Fruit fly (Drosophila melanogaster) whole organism, adult: ENCODE data around the gene CG14657.
A peak's percentile ranks its signal among the peaks of the same experiment; 100 is the strongest.

Source experiments
- CG11617 ChIP-seq: fragments of 200-800 bp; sonication (Bioruptor generic); optimal IDR thresholded peaks from 2 replicates; lab custom pipeline; 2017; ENCODE audit warnings: mild to moderate bottlenecking, missing biosample characterization, missing genetic modification reagents, missing genetic modification characterization
- CG12768 ChIP-seq: fragments of 200-800 bp; sonication (Bioruptor generic); optimal IDR thresholded peaks from 2 replicates; lab custom pipeline; 2017; ENCODE audit warnings: missing biosample characterization, missing genetic modification characterization, mild to moderate bottlenecking, moderate library complexity, missing genetic modification reagents
- CG14711 ChIP-seq: fragments of 200-800 bp; sonication (Bioruptor generic); optimal IDR thresholded peaks from 2 replicates; lab custom pipeline; 2018; ENCODE audit warnings: missing biosample characterization, mild to moderate bottlenecking, missing genetic modification characterization, moderate library complexity
- CG1620 ChIP-seq: fragments of 200-800 bp; sonication (Bioruptor generic); optimal IDR thresholded peaks from 2 replicates; lab custom pipeline; 2016; ENCODE audit warnings: missing biosample characterization, missing genetic modification characterization
- CG33017 ChIP-seq: fragments of 200-800 bp; sonication (Bioruptor generic); optimal IDR thresholded peaks from 2 replicates; lab custom pipeline; 2018; ENCODE audit warnings: missing biosample characterization, mild to moderate bottlenecking, missing genetic modification characterization, moderate library complexity
- CG5204 ChIP-seq: fragments of 200-800 bp; sonication (Bioruptor generic); optimal IDR thresholded peaks from 2 replicates; lab custom pipeline; 2016; ENCODE audit warnings: missing biosample characterization, missing genetic modification characterization
- CG7045 ChIP-seq: fragments of 200-800 bp; sonication (Bioruptor generic); optimal IDR thresholded peaks from 2 replicates; lab custom pipeline; 2017; ENCODE audit warnings: missing biosample characterization, mild to moderate bottlenecking, missing genetic modification characterization
- CG7101 ChIP-seq: fragments of 200-800 bp; sonication (Bioruptor generic); optimal IDR thresholded peaks from 2 replicates; lab custom pipeline; 2018; ENCODE audit warnings: missing biosample characterization, mild to moderate bottlenecking, missing genetic modification characterization, moderate library complexity
- Clk ChIP-seq: fragments of 200-800 bp; sonication (Bioruptor generic); optimal IDR thresholded peaks from 2 replicates; lab custom pipeline; 2017; ENCODE audit warnings: missing biosample characterization, missing genetic modification characterization
- Crg-1 ChIP-seq: fragments of 200-800 bp; sonication (Bioruptor generic); optimal IDR thresholded peaks from 2 replicates; lab custom pipeline; 2016; ENCODE audit warnings: missing biosample characterization, missing genetic modification characterization
- Hr96 ChIP-seq: fragments of 200-800 bp; sonication (Bioruptor generic); optimal IDR thresholded peaks from 2 replicates; lab custom pipeline; 2016; ENCODE audit warnings: missing biosample characterization, missing genetic modification characterization
- Mnt ChIP-seq: fragments of 200-800 bp; sonication (Bioruptor generic); optimal IDR thresholded peaks from 2 replicates; lab custom pipeline; 2016; ENCODE audit warnings: missing biosample characterization, mild to moderate bottlenecking, missing genetic modification characterization
- bab1 ChIP-seq: fragments of 200-800 bp; sonication (Bioruptor generic); optimal IDR thresholded peaks from 3 replicates; lab custom pipeline; 2019; ENCODE audit warnings: missing biosample characterization, mild to moderate bottlenecking, missing genetic modification characterization, moderate library complexity
- cic ChIP-seq: fragments of 200-800 bp; sonication (Bioruptor generic); optimal IDR thresholded peaks from 2 replicates; lab custom pipeline; 2017; ENCODE audit warnings: missing biosample characterization, mild to moderate bottlenecking, missing genetic modification characterization, moderate library complexity
- cnc ChIP-seq, 2 experiments: fragments of >200 bp; optimal IDR thresholded peaks; 2 replicates each; lab custom pipeline; 2017
- kay ChIP-seq: fragments of 200-800 bp; sonication (Bioruptor generic); peaks from one replicate; lab custom pipeline; 2016; ENCODE audit warnings: missing biosample characterization, missing genetic modification characterization, borderline replicate concordance
- ovo ChIP-seq: fragments of 200-800 bp; sonication (Bioruptor generic); optimal IDR thresholded peaks from 2 replicates; lab custom pipeline; 2016; ENCODE audit warnings: missing biosample characterization, missing genetic modification characterization
- pad ChIP-seq: fragments of 200-800 bp; sonication (Bioruptor generic); optimal IDR thresholded peaks from 3 replicates; lab custom pipeline; 2017; ENCODE audit warnings: missing biosample characterization, missing genetic modification characterization, mild to moderate bottlenecking, moderate library complexity, missing genetic modification reagents
- tj ChIP-seq: fragments of 200-800 bp; sonication (Bioruptor generic); optimal IDR thresholded peaks from 3 replicates; lab custom pipeline; 2017; ENCODE audit warnings: missing biosample characterization, mild to moderate bottlenecking, missing genetic modification characterization, moderate library complexity
- toe ChIP-seq: fragments of 200-800 bp; sonication (Bioruptor generic); optimal IDR thresholded peaks from 2 replicates; lab custom pipeline; 2016; ENCODE audit warnings: missing biosample characterization, missing genetic modification characterization

Gene CG14657

DNA sequence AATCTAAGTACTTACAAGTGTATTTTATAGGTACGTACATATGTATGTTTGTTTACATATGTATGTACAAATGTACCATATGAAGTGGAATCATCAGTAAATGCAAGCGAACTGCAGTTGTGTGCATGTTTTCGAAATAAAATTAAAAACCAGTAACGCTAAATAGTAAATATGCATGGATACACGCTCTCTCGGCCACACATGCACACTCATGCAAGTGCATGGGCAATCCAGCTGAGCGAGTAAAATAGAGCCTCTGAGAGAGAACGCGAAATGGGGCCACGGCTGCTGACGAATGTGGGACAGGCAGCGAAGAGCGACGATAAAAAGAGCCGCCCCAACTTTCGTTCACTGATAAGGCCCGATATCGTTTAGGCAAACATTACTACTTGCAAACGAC lies 13.7 kb downstream of the CG14657 start:
- TF ChIP-seq CG7101 (no peak), Clk (GFP tag; lab: Kevin White, UChicago) (no peak), CG7045 (no peak), tj (GFP tag; lab: Kevin White, UChicago) (peak; percentile 66)

dm6 chr3R:4806318-4806757 lies 14.9 kb downstream of the CG14657 start:
- TF ChIP-seq ovo (GFP tag; lab: Kevin White, UChicago): no peak
- no peak for TF ChIP-seq kay (GFP tag; lab: Kevin White, UChicago)
- peak; percentile 43 for TF ChIP-seq CG1620
- no peak for TF ChIP-seq CG14711 (tag; lab: Kevin White, UChicago)
- peak; percentile 57 for TF ChIP-seq CG33017 (tag; lab: Kevin White, UChicago)
- TF ChIP-seq pad (GFP tag; lab: Kevin White, UChicago): no peak
- peak; percentile 78 for TF ChIP-seq Crg-1
- TF ChIP-seq Clk (GFP tag; lab: Kevin White, UChicago): peak; percentile 5
- TF ChIP-seq CG7101: peak; percentile 55
- TF ChIP-seq CG5204 (GFP tag; lab: Kevin White, UChicago): peak; percentile 46
- peak; percentile 84 for TF ChIP-seq tj (GFP tag; lab: Kevin White, UChicago)
- peak; percentile 50 for TF ChIP-seq CG12768 (GFP tag; lab: Kevin White, UChicago)
- peak; percentile 3 for TF ChIP-seq cic
- peak; percentile 41 for TF ChIP-seq CG7045
- peak; percentile 60 for TF ChIP-seq CG11617 (GFP tag; lab: Kevin White, UChicago)
- TF ChIP-seq cnc (optimal IDR thresholded peaks at IDR 0.05; lab: Kevin White, UChicago): no peak
- peak; percentile 47 for TF ChIP-seq Hr96 (GFP tag; lab: Kevin White, UChicago)
- TF ChIP-seq toe (GFP tag; lab: Kevin White, UChicago): no peak
- peak; percentile 48 for TF ChIP-seq Mnt (GFP tag; lab: Kevin White, UChicago)
- TF ChIP-seq bab1 (GFP tag; lab: Kevin White, UChicago): peak; percentile 64

DNA sequence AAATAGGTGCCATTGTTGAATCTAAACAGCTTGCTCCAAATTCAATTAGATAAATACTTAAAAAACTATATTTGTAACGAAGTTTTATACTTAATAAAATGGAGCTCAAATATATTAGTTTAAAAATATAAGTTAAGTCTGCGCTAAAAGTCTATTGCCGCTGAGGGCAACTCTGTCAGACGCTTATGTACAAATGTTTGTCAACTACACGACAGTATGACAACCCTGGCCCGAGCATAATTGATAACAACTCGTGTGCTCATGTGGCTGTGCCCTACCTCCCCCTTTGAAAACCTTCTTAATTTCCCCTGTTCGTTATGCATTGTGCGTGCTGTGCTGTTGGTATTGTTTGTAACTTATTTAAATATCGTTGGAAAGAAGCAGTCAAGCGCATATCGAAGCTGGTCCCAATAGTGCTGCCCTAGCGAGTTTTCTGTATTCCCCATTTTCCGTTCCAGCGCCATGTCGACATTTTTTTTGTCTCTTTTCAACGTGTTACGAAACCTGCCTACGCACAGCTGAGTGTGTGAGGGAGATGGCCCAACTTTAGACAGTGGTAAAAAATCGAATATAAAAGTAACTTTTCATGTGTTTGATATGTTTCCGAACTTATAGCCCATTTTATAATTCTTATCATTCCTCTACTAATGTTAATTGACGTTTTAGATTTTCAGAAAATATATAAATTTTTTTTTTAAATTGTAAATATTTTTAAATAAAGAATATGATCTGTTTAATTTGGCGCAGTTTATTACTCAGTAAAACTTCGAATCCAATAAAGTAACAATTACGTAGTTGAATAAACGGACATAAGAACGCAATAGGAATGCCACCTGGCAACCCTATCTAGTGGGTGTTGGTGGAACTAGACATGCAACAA lies 16.2 kb downstream of the CG14657 start:
- TF ChIP-seq Mnt (GFP tag; lab: Kevin White, UChicago): no peak
- no peak for TF ChIP-seq CG12768 (GFP tag; lab: Kevin White, UChicago)
- TF ChIP-seq cnc (optimal IDR thresholded peaks at IDR 0.05; lab: Kevin White, UChicago): no peak
- TF ChIP-seq CG1620: no peak
- TF ChIP-seq CG7101: no peak
- peak; percentile 62 for TF ChIP-seq CG14711 (tag; lab: Kevin White, UChicago)
- TF ChIP-seq pad (GFP tag; lab: Kevin White, UChicago): no peak
- no peak for TF ChIP-seq CG33017 (tag; lab: Kevin White, UChicago)
- no peak for TF ChIP-seq toe (GFP tag; lab: Kevin White, UChicago)
- peak; percentile 10 for TF ChIP-seq bab1 (GFP tag; lab: Kevin White, UChicago)
- TF ChIP-seq CG7045: no peak
- no peak for TF ChIP-seq CG5204 (GFP tag; lab: Kevin White, UChicago)
- TF ChIP-seq Crg-1: no peak
- peak; percentile 79 for TF ChIP-seq tj (GFP tag; lab: Kevin White, UChicago)
- no peak for TF ChIP-seq CG11617 (GFP tag; lab: Kevin White, UChicago)
- no peak for TF ChIP-seq kay (GFP tag; lab: Kevin White, UChicago)

DNA sequence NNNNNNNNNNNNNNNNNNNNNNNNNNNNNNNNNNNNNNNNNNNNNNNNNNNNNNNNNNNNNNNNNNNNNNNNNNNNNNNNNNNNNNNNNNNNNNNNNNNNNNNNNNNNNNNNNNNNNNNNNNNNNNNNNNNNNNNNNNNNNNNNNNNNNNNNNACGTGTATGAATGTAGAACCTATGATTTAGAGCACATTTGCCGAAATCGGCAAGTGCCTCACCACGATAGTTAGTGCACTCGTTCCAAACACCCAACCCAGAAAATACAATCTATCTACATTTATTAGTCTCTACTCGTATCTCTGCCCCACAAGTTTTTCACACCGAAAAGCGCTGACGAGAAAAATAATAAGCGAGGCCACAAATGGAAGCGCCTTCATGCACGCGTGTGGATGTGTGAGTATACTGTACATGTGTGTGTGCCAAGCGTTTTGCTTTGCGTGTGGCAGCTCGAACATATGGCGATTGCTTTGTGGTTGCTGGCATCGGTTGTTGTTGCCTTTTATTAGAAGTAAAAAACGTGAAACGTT lies 17.0 kb downstream of the CG14657 start:
- TF ChIP-seq kay (GFP tag; lab: Kevin White, UChicago) (peak; percentile 85), tj (GFP tag; lab: Kevin White, UChicago) (peak; percentile 72), cic (no peak)

- TF ChIP-seq ovo (GFP tag; lab: Kevin White, UChicago) (no peak), tj (GFP tag; lab: Kevin White, UChicago) (peak; percentile 57), Hr96 (GFP tag; lab: Kevin White, UChicago) (no peak)
Measured at dm6 chr3R:4798025-4798424, 23.2 kb downstream of the CG14657 start.

DNA sequence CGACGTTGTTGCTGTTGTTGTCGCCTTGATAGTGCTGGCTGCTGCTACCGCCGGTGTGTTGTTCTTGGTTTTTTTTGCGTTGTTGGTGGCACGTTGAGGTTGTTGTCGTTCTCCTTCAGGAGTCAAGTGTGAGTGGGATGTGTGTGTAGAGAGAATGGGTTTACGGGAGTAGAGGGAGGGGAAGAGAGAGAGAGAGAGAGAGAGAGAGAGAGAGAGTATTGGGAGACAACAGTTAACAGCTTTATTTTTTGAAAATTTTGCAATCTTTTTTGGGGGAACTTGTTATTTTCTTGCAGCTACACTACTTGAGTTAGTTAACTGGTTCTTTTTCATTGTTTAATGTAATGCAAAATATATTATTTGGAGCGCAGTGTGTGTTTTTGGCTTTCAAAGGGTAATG lies 23.6 kb downstream of the CG14657 start:
- no peak for TF ChIP-seq CG7045

DNA sequence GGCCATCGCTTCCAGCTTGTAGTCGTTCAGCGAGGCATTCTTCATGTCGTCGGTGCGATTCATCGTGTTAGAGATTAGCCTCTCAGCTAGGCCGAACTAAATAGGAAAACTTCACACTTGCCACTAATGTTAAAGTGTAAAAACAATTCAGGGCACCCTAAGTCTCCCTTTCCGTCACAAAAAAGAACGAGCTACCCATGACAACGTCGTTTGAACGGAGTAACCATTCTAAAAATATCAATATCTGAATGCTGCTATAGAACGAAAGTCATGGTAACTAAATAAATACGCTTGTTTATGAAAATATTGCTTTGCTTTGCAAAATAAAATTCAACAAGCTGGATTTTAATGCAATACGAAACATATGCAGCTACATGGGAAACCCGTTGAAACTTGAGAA lies 36.6 kb downstream of the CG14657 start, which contains the start of gene Ccdc39:
Gene Ccdc39 (minus strand): TSS at position 101 of the 400 bp plus-strand sequence.
- TF ChIP-seq CG1620: no peak
- no peak for TF ChIP-seq Crg-1
- TF ChIP-seq Hr96 (GFP tag; lab: Kevin White, UChicago): no peak
- TF ChIP-seq ovo (GFP tag; lab: Kevin White, UChicago): no peak
- TF ChIP-seq tj (GFP tag; lab: Kevin White, UChicago): no peak
- no peak for TF ChIP-seq CG14711 (tag; lab: Kevin White, UChicago)
- no peak for TF ChIP-seq bab1 (GFP tag; lab: Kevin White, UChicago)
- no peak for TF ChIP-seq Clk (GFP tag; lab: Kevin White, UChicago)
- TF ChIP-seq cic: no peak
- TF ChIP-seq toe (GFP tag; lab: Kevin White, UChicago): no peak
- TF ChIP-seq CG12768 (GFP tag; lab: Kevin White, UChicago): no peak
- no peak for TF ChIP-seq CG7045
- TF ChIP-seq cnc (optimal IDR thresholded peaks at IDR 0.05; lab: Kevin White, UChicago): no peak
